Worm (Caenorhabditis elegans): ENCODE data around the gene nspc-7.

- TF ChIP-seq flt-1 (GFP tag; IDR thresholded peaks at IDR 0.05) (no peak), klf-2 (GFP tag; conservative IDR thresholded peaks at IDR 0.05) (no peak), med-1 (GFP tag; optimal IDR thresholded peaks at IDR 0.05; ENCODE audit: insufficient read depth) (no peak), ref-1 (GFP tag; conservative IDR thresholded peaks at IDR 0.05) (no peak), ztf-23 (GFP tag; IDR thresholded peaks at IDR 0.05) (no peak), tab-1 (GFP tag; IDR thresholded peaks at IDR 0.05) (no peak), cog-1 (tag; optimal IDR thresholded peaks at IDR 0.05) (no peak), T22C8.4 (GFP tag; IDR thresholded peaks at IDR 0.05) (no peak)
Measured at ce11 chrX:8562586-8562985, 20.9 kb downstream of the nspc-7 start.
